Fruit fly (Drosophila melanogaster): ENCODE data around the gene Ge-1.

dm6 chr2L:11100516-11101061 lies at the start of gene Ge-1:
- TF ChIP-seq eg (GFP tag; IDR thresholded peaks at IDR 0.05) (no peak), OdsH (GFP tag; optimal IDR thresholded peaks at IDR 0.05) (no peak), fd59A (GFP tag; optimal IDR thresholded peaks at IDR 0.05) (no peak), Gug (GFP tag; IDR thresholded peaks at IDR 0.05) (no peak), svp (GFP tag) (no peak), CG6163 (GFP tag; IDR thresholded peaks at IDR 0.05) (no peak), dsx (GFP tag; optimal IDR thresholded peaks at IDR 0.05; ENCODE audit: poor library complexity, severe bottlenecking) (no peak), CG7368 (GFP tag; optimal IDR thresholded peaks at IDR 0.05) (no peak), CG31627 (GFP tag; optimal IDR thresholded peaks at IDR 0.05) (no peak), Hr39 (GFP tag; optimal IDR thresholded peaks at IDR 0.05) (no peak), CG8632 (GFP tag; optimal IDR thresholded peaks at IDR 0.05) (no peak), Hr4 (GFP tag; optimal IDR thresholded peaks at IDR 0.05) (no peak), Met (GFP tag; optimal IDR thresholded peaks at IDR 0.05) (no peak), CG1621 (tag; optimal IDR thresholded peaks at IDR 0.05) (no peak)

Data from whole organism, prepupa.